Fruit fly (Drosophila melanogaster) whole organism, wandering third instar larva: ENCODE data around the gene CG34265.

ENCODE experiments used
- Dfd ChIP-seq: fragments of >200 bp; optimal IDR thresholded peaks from 2 replicates; lab custom pipeline; 2017; ENCODE audit warnings: missing biosample characterization, missing genetic modification characterization
- OdsH ChIP-seq: fragments of 200-800 bp; sonication (Bioruptor generic); optimal IDR thresholded peaks from 2 replicates; lab custom pipeline; 2016; ENCODE audit warnings: missing biosample characterization, mild to moderate bottlenecking, missing genetic modification characterization
- fru ChIP-seq: fragments of 200-800 bp; sonication (Bioruptor generic); optimal IDR thresholded peaks from 3 replicates; lab custom pipeline; 2016; ENCODE audit warnings: missing biosample characterization, mild to moderate bottlenecking, missing genetic modification characterization
- pan ChIP-seq: fragments of >200 bp; optimal IDR thresholded peaks from 2 replicates; lab custom pipeline; 2017

DNA sequence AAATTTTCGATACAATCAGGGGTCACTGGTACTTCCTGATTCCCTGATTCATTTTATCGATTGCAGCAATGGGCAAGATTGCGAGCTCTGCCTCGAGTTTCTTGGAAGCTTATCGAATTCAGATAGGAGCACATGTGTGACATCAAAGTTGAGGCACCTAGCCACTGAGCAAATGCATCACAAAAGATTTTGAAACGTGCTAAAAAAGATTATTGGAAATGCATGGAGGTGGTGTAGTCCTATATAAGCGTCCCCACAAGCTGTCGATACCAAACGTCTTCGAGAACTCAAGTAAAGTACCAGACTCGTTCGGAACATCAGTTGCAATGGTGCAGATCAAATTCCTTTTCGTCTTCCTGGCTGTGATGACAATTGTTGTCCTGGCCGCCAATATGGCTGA lies 45.8 kb downstream of the CG34265 start, which contains the start of gene Drsl2:
- TF ChIP-seq Dfd (no peak), OdsH (GFP tag; lab: Kevin White, UChicago) (no peak), pan (lab: Kevin White, UChicago) (no peak), fru (no peak)
